Fruit fly (Drosophila melanogaster) S2 (cell line): ENCODE results near the gene CG13950.

Source experiments
- CG8478 ChIP-seq: fragments of >200 bp; optimal IDR thresholded peaks from 2 replicates; lab custom pipeline; 2018
- CTCF ChIP-seq, 2 experiments: fragments of >200 bp; optimal IDR thresholded peaks; 2 replicates each; lab custom pipeline; 2018

DNA sequence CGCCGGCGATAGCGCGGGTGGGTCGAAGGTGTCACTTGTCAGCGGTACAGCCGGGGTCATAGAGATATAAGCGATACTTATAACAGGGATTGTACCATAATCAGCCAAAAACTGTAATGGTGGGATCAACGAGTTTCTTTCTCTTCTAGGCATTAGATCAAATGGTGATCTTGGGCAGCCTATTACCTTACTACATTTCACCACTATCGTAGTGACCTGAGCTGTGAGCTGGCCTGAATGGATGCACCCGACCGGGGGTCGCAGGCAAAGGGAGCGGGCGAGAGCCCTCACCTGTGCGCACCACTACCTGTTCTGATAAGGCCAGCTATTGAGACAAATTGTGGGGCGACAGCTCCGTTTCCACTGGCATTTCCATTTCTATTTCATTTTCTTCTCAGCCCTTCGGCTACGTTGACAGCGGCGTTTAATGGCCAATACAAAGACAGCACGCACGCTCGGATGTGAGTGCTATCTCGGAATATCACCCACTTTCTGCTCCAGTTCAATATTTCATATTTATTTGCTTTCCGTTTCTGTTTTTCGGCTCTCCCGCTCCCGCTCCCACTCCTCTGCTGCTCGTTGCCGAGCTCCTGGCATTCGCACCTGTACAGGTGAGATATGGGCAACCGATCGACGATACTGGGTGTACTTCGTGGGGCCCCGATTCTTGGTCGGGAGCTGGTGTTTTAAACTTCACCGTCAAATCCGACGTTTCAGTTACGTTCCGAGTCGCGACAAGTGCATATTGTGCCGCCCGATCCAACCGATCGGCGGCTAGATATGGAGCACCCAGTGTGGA is 3.1 kb upstream of the CG13950 start:
- TF ChIP-seq CG8478 = no peak
- TF ChIP-seq CTCF (optimal IDR thresholded peaks at IDR 0.05; lab: Kevin White, UChicago) = peak in 1 of 2 experiments; percentile 1
